Worm (Caenorhabditis elegans): ENCODE measurements around the gene F56H9.6.

DNA sequence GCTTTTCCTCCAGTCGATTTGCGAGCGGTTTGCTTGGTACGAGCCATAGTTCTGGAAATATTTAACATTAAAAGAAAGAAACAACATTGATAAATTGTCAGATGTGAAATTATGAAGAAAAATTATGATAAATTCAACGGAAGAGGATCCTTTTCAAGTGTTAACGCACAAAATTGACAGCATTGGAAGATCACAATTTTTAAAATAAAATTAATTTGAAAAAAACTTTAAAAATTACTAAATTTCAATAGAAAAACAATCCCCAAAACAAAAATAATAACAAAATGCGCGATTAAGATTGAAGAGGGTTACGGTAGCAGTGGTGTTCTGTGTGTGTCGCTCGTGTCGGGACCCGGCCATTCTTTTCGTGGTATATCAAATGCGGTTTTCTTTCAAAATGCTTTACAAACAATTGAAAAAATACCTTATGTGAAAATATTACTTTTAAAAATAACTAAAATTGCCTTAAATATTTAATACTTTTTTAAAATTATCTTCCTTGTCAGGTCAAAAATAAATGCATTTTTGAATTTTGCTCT lies 30.7 kb upstream of the F56H9.6 start, which contains the start of gene his-74:
- TF ChIP-seq tbx-2 (tag; optimal IDR thresholded peaks at IDR 0.05) (no peak), unc-55 (GFP tag; optimal IDR thresholded peaks at IDR 0.05) (no peak), odd-2 (tag; optimal IDR thresholded peaks at IDR 0.05) (no peak), sox-2 (GFP tag; IDR thresholded peaks at IDR 0.05) (no peak), elt-2 (tag; optimal IDR thresholded peaks at IDR 0.05) (no peak), fkh-6 (tag; optimal IDR thresholded peaks at IDR 0.05) (no peak), dmd-4 (tag; optimal IDR thresholded peaks at IDR 0.05; ENCODE audit: borderline replicate concordance) (no peak), F13H6.1 (tag; optimal IDR thresholded peaks at IDR 0.05) (no peak), pqm-1 (tag; optimal IDR thresholded peaks at IDR 0.05) (no peak), nfya-1 (tag; optimal IDR thresholded peaks at IDR 0.05) (no peak), pag-3 (tag; optimal IDR thresholded peaks at IDR 0.05; ENCODE audit: borderline replicate concordance) (no peak)
